Worm (Caenorhabditis elegans) whole organism, mixed stage, embryonic: Measurements from ENCODE around the gene K05F6.12.

Experiments
- M03D4.4 ChIP-seq: sonication (generic microtip); optimal IDR thresholded peaks from 2 replicates; lab custom pipeline; 2017; ENCODE audit warnings: mild to moderate bottlenecking, missing genetic modification characterization, missing compliant biosample characterization
- bed-3 ChIP-seq: fragments of 200-800 bp; sonication (Bioruptor generic); optimal IDR thresholded peaks from 3 replicates; lab custom pipeline; 2018; ENCODE audit warnings: mild to moderate bottlenecking, missing genetic modification characterization, moderate library complexity, missing compliant biosample characterization
- blmp-1 ChIP-seq: fragments of 150-350 bp; optimal IDR thresholded peaks from 2 replicates; lab custom pipeline; 2014; ENCODE audit warnings: missing biosample characterization, missing genetic modification characterization
- ceh-39 ChIP-seq: fragments of 150-350 bp; optimal IDR thresholded peaks from 2 replicates; lab custom pipeline; 2014; ENCODE audit warnings: missing biosample characterization, missing genetic modification characterization
- ceh-43 ChIP-seq: fragments of 200-800 bp; sonication (Bioruptor generic); optimal IDR thresholded peaks from 2 replicates; lab custom pipeline; 2018; ENCODE audit warnings: mild to moderate bottlenecking, missing genetic modification characterization, moderate library complexity, missing compliant biosample characterization
- ceh-83 ChIP-seq: fragments of 200-800 bp; sonication (Bioruptor generic); optimal IDR thresholded peaks from 2 replicates; lab custom pipeline; 2018; ENCODE audit warnings: mild to moderate bottlenecking, missing genetic modification characterization, missing compliant biosample characterization
- ces-1 ChIP-seq: fragments of 150-350 bp; optimal IDR thresholded peaks from 2 replicates; lab custom pipeline; 2014; ENCODE audit warnings: missing biosample characterization, missing genetic modification reagents, missing genetic modification characterization
- elt-3 ChIP-seq: fragments of 150-350 bp; optimal IDR thresholded peaks from 2 replicates; lab custom pipeline; 2014; ENCODE audit warnings: missing biosample characterization, missing genetic modification characterization
- flh-1 ChIP-seq: fragments of 200-800 bp; sonication (Bioruptor generic); optimal IDR thresholded peaks from 2 replicates; lab custom pipeline; 2018; ENCODE audit warnings: mild to moderate bottlenecking, missing genetic modification characterization, moderate library complexity, missing compliant biosample characterization
- ham-2 ChIP-seq: fragments of 200-800 bp; sonication (Bioruptor generic); optimal IDR thresholded peaks from 2 replicates; lab custom pipeline; 2018; ENCODE audit warnings: mild to moderate bottlenecking, missing genetic modification characterization, missing compliant biosample characterization
- hlh-1 ChIP-seq: fragments of 150-350 bp; optimal IDR thresholded peaks from 2 replicates; lab custom pipeline; 2014; ENCODE audit warnings: missing biosample characterization, missing genetic modification reagents, missing genetic modification characterization
- lin-13 ChIP-seq: fragments of 150-350 bp; optimal IDR thresholded peaks from 2 replicates; lab custom pipeline; 2014; ENCODE audit warnings: missing biosample characterization, missing genetic modification characterization
- lin-32 ChIP-seq: fragments of 200-800 bp; sonication (Bioruptor generic); optimal IDR thresholded peaks from 2 replicates; lab custom pipeline; 2018; ENCODE audit warnings: mild to moderate bottlenecking, missing genetic modification characterization, missing compliant biosample characterization
- lsy-2 ChIP-seq: fragments of 150-350 bp; optimal IDR thresholded peaks from 2 replicates; lab custom pipeline; 2014; ENCODE audit warnings: missing biosample characterization, missing genetic modification characterization
- mep-1 ChIP-seq: fragments of 150-350 bp; optimal IDR thresholded peaks from 2 replicates; lab custom pipeline; 2017; ENCODE audit warnings: missing biosample characterization, missing genetic modification reagents, missing genetic modification characterization, inconsistent platforms
- nhr-2 ChIP-seq: fragments of 150-350 bp; optimal IDR thresholded peaks from 2 replicates; lab custom pipeline; 2014; ENCODE audit warnings: missing biosample characterization, missing genetic modification characterization
- nhr-237 ChIP-seq: fragments of 150-350 bp; optimal IDR thresholded peaks from 2 replicates; lab custom pipeline; 2014; ENCODE audit warnings: missing biosample characterization, missing genetic modification characterization
- nhr-28 ChIP-seq: fragments of 150-350 bp; optimal IDR thresholded peaks from 2 replicates; lab custom pipeline; 2014; ENCODE audit warnings: missing biosample characterization, missing genetic modification characterization
- nhr-76 ChIP-seq: sonication (generic microtip); optimal IDR thresholded peaks from 2 replicates; lab custom pipeline; 2017; ENCODE audit warnings: missing biosample characterization, missing genetic modification characterization
- sem-2 ChIP-seq: fragments of 200-800 bp; sonication (Bioruptor generic); optimal IDR thresholded peaks from 2 replicates; lab custom pipeline; 2018; ENCODE audit warnings: mild to moderate bottlenecking, missing genetic modification characterization, missing compliant biosample characterization
- snpc-4 ChIP-seq: fragments of 150-350 bp; optimal IDR thresholded peaks from 2 replicates; lab custom pipeline; 2014; ENCODE audit warnings: missing biosample characterization, missing genetic modification characterization
- unc-120 ChIP-seq: sonication (generic microtip); optimal IDR thresholded peaks from 2 replicates; lab custom pipeline; 2017; ENCODE audit warnings: missing genetic modification characterization, missing compliant biosample characterization; ENCODE audit not compliant: poor library complexity, severe bottlenecking
- unc-62 ChIP-seq: fragments of 150-350 bp; optimal IDR thresholded peaks from 2 replicates; lab custom pipeline; 2014; ENCODE audit warnings: missing biosample characterization, missing genetic modification reagents, missing genetic modification characterization
- ztf-11 ChIP-seq: fragments of 150-350 bp; optimal IDR thresholded peaks from 2 replicates; lab custom pipeline; 2014; ENCODE audit warnings: missing biosample characterization, missing genetic modification characterization

K05F6.12 gene

DNA sequence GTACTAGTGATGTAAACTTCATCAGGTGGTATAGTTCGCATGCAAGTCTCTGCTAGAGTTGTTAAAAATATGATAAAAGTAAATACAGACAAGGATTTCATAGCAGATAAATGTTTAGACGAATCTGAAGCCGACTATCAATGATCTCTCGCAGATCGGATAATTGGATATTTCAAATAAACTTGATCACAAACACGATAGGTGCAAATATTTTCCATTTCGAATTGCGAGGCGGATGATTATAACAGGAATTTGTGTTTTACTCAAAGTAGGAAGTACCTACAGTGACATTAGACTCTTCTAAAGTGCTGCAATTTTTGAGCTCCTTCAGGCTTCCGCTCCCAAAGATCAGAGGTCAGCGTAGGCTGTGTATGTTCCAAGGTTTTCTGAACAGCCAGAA lies 44.1 kb downstream of the K05F6.12 start, which contains the start of gene T07H3.7:
T07H3.7 (minus strand) TSS at position 101 of the 400 bp plus-strand sequence.
- TF ChIP-seq lsy-2 (tag; lab: Kevin White, UChicago) (no peak), ceh-83 (GFP tag; lab: Kevin White, UChicago) (no peak), nhr-28 (tag; lab: Kevin White, UChicago) (no peak), unc-120 (tag; lab: Kevin White, UChicago) (no peak), blmp-1 (tag; lab: Kevin White, UChicago) (no peak), lin-32 (GFP tag; lab: Kevin White, UChicago) (no peak), elt-3 (tag; lab: Kevin White, UChicago) (no peak), mep-1 (tag; lab: Kevin White, UChicago) (no peak), ces-1 (GFP tag; lab: Kevin White, UChicago) (no peak), ceh-43 (GFP tag; lab: Kevin White, UChicago) (no peak), snpc-4 (tag; lab: Kevin White, UChicago) (no peak), nhr-76 (no peak), ham-2 (GFP tag; lab: Kevin White, UChicago) (no peak), ceh-39 (no peak), nhr-2 (tag; lab: Kevin White, UChicago) (no peak), ztf-11 (tag; lab: Kevin White, UChicago) (no peak), M03D4.4 (no peak), lin-13 (no peak), sem-2 (GFP tag; lab: Kevin White, UChicago) (no peak), hlh-1 (no peak)

DNA sequence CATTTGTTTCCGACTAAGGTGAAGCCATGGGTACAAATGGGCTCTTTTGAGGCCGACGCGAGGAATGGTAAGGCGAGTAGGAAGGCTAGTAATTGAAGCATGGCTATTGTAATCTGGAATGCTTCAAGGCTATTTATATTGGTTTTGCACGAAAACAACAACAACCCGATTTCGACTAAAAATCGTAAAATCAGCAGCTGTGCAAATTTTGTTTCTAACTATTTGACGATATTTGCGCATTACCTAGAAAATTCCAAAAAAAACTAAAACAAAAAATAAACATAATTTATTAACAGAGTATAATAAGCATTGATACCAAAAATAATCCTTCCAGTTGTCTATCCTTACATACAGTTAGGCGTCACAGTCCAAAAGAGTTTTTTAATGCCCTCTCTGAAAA lies 49.4 kb downstream of the K05F6.12 start, which contains the start of gene clec-20:
clec-20 (minus strand) TSS at position 101 of the 400 bp plus-strand sequence.
- TF ChIP-seq lin-32 (GFP tag; lab: Kevin White, UChicago), result no peak
- TF ChIP-seq bed-3 (GFP tag; lab: Kevin White, UChicago), result no peak
- TF ChIP-seq unc-62 (GFP tag; lab: Kevin White, UChicago), result no peak
- TF ChIP-seq nhr-237 (tag; lab: Kevin White, UChicago), result no peak
- no peak for TF ChIP-seq unc-120 (tag; lab: Kevin White, UChicago)
- no peak for TF ChIP-seq flh-1 (GFP tag; lab: Kevin White, UChicago)
